Worm (Caenorhabditis elegans) whole organism, early embryonic: Measurements from ENCODE around the gene aqp-3.

ENCODE experiments used
- B0310.2 ChIP-seq: sonication (generic microtip); optimal IDR thresholded peaks from 2 replicates; lab custom pipeline; 2016; ENCODE audit warnings: mild to moderate bottlenecking, missing genetic modification characterization, missing compliant biosample characterization
- aly-1 ChIP-seq: sonication (generic microtip); optimal IDR thresholded peaks from 2 replicates; lab custom pipeline; 2016; ENCODE audit warnings: missing genetic modification characterization, missing compliant biosample characterization
- ama-1 ChIP-seq: fragments of 150-350 bp; optimal IDR thresholded peaks from 2 replicates; lab custom pipeline; 2014
- ceh-13 ChIP-seq: fragments of 200-800 bp; sonication (Bioruptor generic); optimal IDR thresholded peaks from 2 replicates; lab custom pipeline; 2018; ENCODE audit warnings: mild to moderate bottlenecking, missing genetic modification characterization, missing compliant biosample characterization
- ceh-36 ChIP-seq: sonication (generic microtip); optimal IDR thresholded peaks from 2 replicates; lab custom pipeline; 2016; ENCODE audit warnings: missing genetic modification characterization, inconsistent platforms, missing compliant biosample characterization
- ets-7 ChIP-seq: sonication (generic microtip); optimal IDR thresholded peaks from 2 replicates; lab custom pipeline; 2016; ENCODE audit warnings: missing genotype, missing genetic modification characterization, missing compliant biosample characterization
- flt-1 ChIP-seq: fragments of 200-800 bp; sonication (Bioruptor generic); IDR thresholded peaks from 2 replicates; pipeline ENCODE4 v1.3.6; 2022; ENCODE audit warnings: missing genetic modification characterization, missing compliant biosample characterization
- hmbx-1 ChIP-seq: sonication (generic microtip); optimal IDR thresholded peaks from 2 replicates; lab custom pipeline; 2016; ENCODE audit warnings: mild to moderate bottlenecking, missing genetic modification characterization, missing compliant biosample characterization
- hmg-4 ChIP-seq: fragments of 200-800 bp; sonication (Bioruptor generic); optimal IDR thresholded peaks from 2 replicates; lab custom pipeline; 2018; ENCODE audit warnings: mild to moderate bottlenecking, missing genetic modification characterization, missing compliant biosample characterization
- hnd-1 ChIP-seq: sonication (generic microtip); optimal IDR thresholded peaks from 2 replicates; lab custom pipeline; 2016; ENCODE audit warnings: missing genetic modification characterization, missing compliant biosample characterization
- pes-1 ChIP-seq: fragments of 200-800 bp; sonication (Bioruptor generic); IDR thresholded peaks from 2 replicates; pipeline ENCODE4 v1.3.6; 2022; ENCODE audit warnings: missing genetic modification reagents, missing genetic modification characterization, missing compliant biosample characterization
- scrt-1 ChIP-seq: fragments of 200-800 bp; sonication (Bioruptor generic); IDR thresholded peaks from 2 replicates; pipeline ENCODE4 v1.3.6; 2022; ENCODE audit warnings: missing genetic modification characterization, missing compliant biosample characterization
- tbx-37 ChIP-seq: fragments of 200-800 bp; sonication (Bioruptor generic); conservative IDR thresholded peaks from 2 replicates; pipeline ENCODE4 v1.3.6; 2022; ENCODE audit warnings: missing genetic modification reagents, missing genetic modification characterization, missing compliant biosample characterization
- tra-4 ChIP-seq: sonication (generic microtip); optimal IDR thresholded peaks from 2 replicates; lab custom pipeline; 2017; ENCODE audit warnings: missing genetic modification characterization, missing compliant biosample characterization

ce11 chrIV:10985568-10986035 is 19.3 kb upstream of the aqp-3 start, which contains the start of gene cyb-2.1:
- TF ChIP-seq B0310.2 = no peak
- no peak for TF ChIP-seq hnd-1 (tag; lab: Kevin White, UChicago)
- TF ChIP-seq ceh-36 (tag; lab: Kevin White, UChicago) = no peak
- TF ChIP-seq ceh-13 = no peak
- TF ChIP-seq flt-1 (GFP tag; lab: Robert Waterston, UW) = no peak
- no peak for TF ChIP-seq hmbx-1 (tag; lab: Kevin White, UChicago)
- TF ChIP-seq pes-1 (GFP tag; lab: Robert Waterston, UW) = no peak
- no peak for TF ChIP-seq ama-1 (lab: Kevin White, UChicago)
- TF ChIP-seq ets-7 (tag; lab: Kevin White, UChicago) = no peak
- TF ChIP-seq hmg-4 (GFP tag; lab: Kevin White, UChicago) = no peak
- no peak for TF ChIP-seq tra-4
- no peak for TF ChIP-seq tbx-37
- TF ChIP-seq scrt-1 (GFP tag; lab: Robert Waterston, UW) = no peak
- no peak for TF ChIP-seq aly-1 (tag; lab: Kevin White, UChicago)
